Worm (Caenorhabditis elegans) whole organism, L1 larva: ENCODE measurements around the gene Y54F10AR.2.

Experiments
- C16A3.4 ChIP-seq: fragments of 150-350 bp; optimal IDR thresholded peaks from 2 replicates; lab custom pipeline; 2014; ENCODE audit warnings: missing biosample characterization, missing genetic modification characterization
- F16B12.6 ChIP-seq: fragments of 150-350 bp; optimal IDR thresholded peaks from 2 replicates; lab custom pipeline; 2014; ENCODE audit warnings: missing biosample characterization, missing genetic modification characterization
- Y116A8C.19 ChIP-seq: sonication (generic microtip); optimal IDR thresholded peaks from 2 replicates; lab custom pipeline; 2016; ENCODE audit warnings: missing compliant biosample characterization, missing genetic modification characterization, borderline replicate concordance
- aha-1 ChIP-seq: fragments of 150-350 bp; optimal IDR thresholded peaks from 2 replicates; lab custom pipeline; 2014; ENCODE audit warnings: missing biosample characterization, missing genetic modification characterization
- alr-1 ChIP-seq: fragments of 200-800 bp; sonication (Bioruptor generic); optimal IDR thresholded peaks from 2 replicates; lab custom pipeline; 2018; ENCODE audit warnings: borderline replicate concordance, mild to moderate bottlenecking, missing genetic modification characterization, missing compliant biosample characterization
- aly-2 ChIP-seq: fragments of 150-350 bp; optimal IDR thresholded peaks from 2 replicates; lab custom pipeline; 2014; ENCODE audit warnings: missing biosample characterization, missing genetic modification characterization
- ama-1 ChIP-seq: fragments of 150-350 bp; optimal IDR thresholded peaks from 2 replicates; lab custom pipeline; 2014
- blmp-1 ChIP-seq: fragments of 150-350 bp; optimal IDR thresholded peaks from 2 replicates; lab custom pipeline; 2014; ENCODE audit warnings: missing biosample characterization, missing genetic modification characterization
- ceh-8 ChIP-seq: fragments of 200-800 bp; sonication (Bioruptor generic); optimal IDR thresholded peaks from 2 replicates; lab custom pipeline; 2018; ENCODE audit warnings: mild to moderate bottlenecking, missing genetic modification characterization, moderate library complexity, missing compliant biosample characterization
- ceh-90 ChIP-seq: sonication (generic microtip); optimal IDR thresholded peaks from 2 replicates; lab custom pipeline; 2016; ENCODE audit warnings: missing genetic modification characterization, missing compliant biosample characterization
- dpl-1 ChIP-seq, 3 experiments: fragments of 150-350 bp in 2 of 3; sonication (generic microtip) in 1 of 3; optimal IDR thresholded peaks; 2 replicates each; lab custom pipeline; 2014 to 2017; ENCODE audit warnings: missing biosample characterization in 3 of 3, missing genetic modification characterization in 3 of 3, missing genetic modification reagents in 3 of 3
- efl-3 ChIP-seq: fragments of 200-800 bp; sonication (Bioruptor generic); optimal IDR thresholded peaks from 2 replicates; lab custom pipeline; 2018; ENCODE audit warnings: mild to moderate bottlenecking, missing genetic modification characterization, missing compliant biosample characterization
- egl-13 ChIP-seq: sonication (generic microtip); optimal IDR thresholded peaks from 2 replicates; lab custom pipeline; 2016; ENCODE audit warnings: missing genotype, missing genetic modification reagents, missing genetic modification characterization, missing compliant biosample characterization
- egl-27 ChIP-seq, 2 experiments: fragments of 150-350 bp in 1 of 2; sonication (generic microtip); optimal IDR thresholded peaks; 3 replicates each; lab custom pipeline; 2017 to 2018; ENCODE audit warnings: missing biosample characterization in 2 of 2, missing genetic modification characterization in 2 of 2, missing genetic modification reagents in 2 of 2
- elt-2 ChIP-seq: sonication (generic microtip); optimal IDR thresholded peaks from 2 replicates; lab custom pipeline; 2016; ENCODE audit warnings: missing genetic modification characterization, mild to moderate bottlenecking, inconsistent platforms, missing compliant biosample characterization, missing genetic modification reagents
- elt-3 ChIP-seq, 6 experiments: fragments of 150-350 bp in 1 of 6; sonication (generic microtip); optimal IDR thresholded peaks; 2 replicates each; lab custom pipeline; 2017 to 2018; ENCODE audit warnings: missing biosample characterization in 6 of 6, missing genetic modification characterization in 6 of 6, inconsistent platforms in 1 of 6
- ets-5 ChIP-seq: fragments of 200-800 bp; sonication (Bioruptor generic); IDR thresholded peaks from 2 replicates; pipeline ENCODE4 v1.3.6; 2022; ENCODE audit warnings: missing genetic modification characterization, missing compliant biosample characterization
- fkh-8 ChIP-seq: sonication (generic microtip); optimal IDR thresholded peaks from 2 replicates; lab custom pipeline; 2016; ENCODE audit warnings: mild to moderate bottlenecking, missing genetic modification characterization, missing compliant biosample characterization
- hlh-17 ChIP-seq: fragments of 200-800 bp; sonication (Bioruptor generic); optimal IDR thresholded peaks from 2 replicates; lab custom pipeline; 2018; ENCODE audit warnings: missing genetic modification characterization, mild to moderate bottlenecking, missing compliant biosample characterization, moderate library complexity, borderline replicate concordance
- hlh-4 ChIP-seq: sonication (generic microtip); optimal IDR thresholded peaks from 2 replicates; lab custom pipeline; 2016; ENCODE audit warnings: mild to moderate bottlenecking, missing genetic modification characterization, missing compliant biosample characterization
- hpl-2 ChIP-seq: fragments of 150-350 bp; optimal IDR thresholded peaks from 2 replicates; lab custom pipeline; 2014; ENCODE audit warnings: missing biosample characterization, missing genetic modification reagents, missing genetic modification characterization
- irx-1 ChIP-seq: sonication (generic microtip); optimal IDR thresholded peaks from 2 replicates; lab custom pipeline; 2016; ENCODE audit warnings: missing genetic modification characterization, missing compliant biosample characterization
- jun-1 ChIP-seq: fragments of 150-350 bp; optimal IDR thresholded peaks from 2 replicates; lab custom pipeline; 2014; ENCODE audit warnings: missing biosample characterization, missing genetic modification reagents, missing genetic modification characterization
- lin-13 ChIP-seq: fragments of 150-350 bp; optimal IDR thresholded peaks from 2 replicates; lab custom pipeline; 2014; ENCODE audit warnings: missing biosample characterization, missing genetic modification reagents, missing genetic modification characterization
- lin-15B ChIP-seq: fragments of 150-350 bp; sonication (generic microtip); optimal IDR thresholded peaks from 3 replicates; lab custom pipeline; 2014; ENCODE audit warnings: missing biosample characterization, missing genetic modification characterization
- lin-39 ChIP-seq: fragments of 150-350 bp; optimal IDR thresholded peaks from 2 replicates; lab custom pipeline; 2014; ENCODE audit warnings: missing biosample characterization, missing genetic modification reagents, missing genetic modification characterization
- mdl-1 ChIP-seq, 2 experiments: fragments of 150-350 bp; optimal IDR thresholded peaks; 2 replicates each; lab custom pipeline; 2014 to 2017; ENCODE audit warnings: missing biosample characterization in 2 of 2, missing genetic modification characterization in 2 of 2, inconsistent platforms in 1 of 2
- mef-2 ChIP-seq: fragments of 150-350 bp; optimal IDR thresholded peaks from 2 replicates; lab custom pipeline; 2014; ENCODE audit warnings: missing biosample characterization, missing genetic modification characterization
- nhr-11 ChIP-seq: fragments of 150-350 bp; optimal IDR thresholded peaks from 2 replicates; lab custom pipeline; 2014; ENCODE audit warnings: missing biosample characterization, missing genetic modification characterization
- nhr-12 ChIP-seq: sonication (generic microtip); optimal IDR thresholded peaks from 2 replicates; lab custom pipeline; 2017; ENCODE audit warnings: missing biosample characterization, missing genetic modification characterization
- nhr-19 ChIP-seq: fragments of 200-800 bp; sonication (Bioruptor generic); conservative IDR thresholded peaks from 2 replicates; pipeline ENCODE4 v1.3.6; 2022; ENCODE audit warnings: missing genetic modification characterization, missing compliant biosample characterization
- nhr-20 ChIP-seq: sonication (generic microtip); optimal IDR thresholded peaks from 2 replicates; lab custom pipeline; 2016; ENCODE audit warnings: mild to moderate bottlenecking, missing genetic modification characterization, missing compliant biosample characterization
- nhr-28 ChIP-seq: fragments of 150-350 bp; optimal IDR thresholded peaks from 2 replicates; lab custom pipeline; 2014; ENCODE audit warnings: missing biosample characterization, missing genetic modification characterization
- nhr-47 ChIP-seq: sonication (generic microtip); optimal IDR thresholded peaks from 2 replicates; lab custom pipeline; 2016; ENCODE audit warnings: mild to moderate bottlenecking, missing genetic modification characterization, moderate library complexity, missing compliant biosample characterization
- nhr-71 ChIP-seq: sonication (generic microtip); optimal IDR thresholded peaks from 2 replicates; lab custom pipeline; 2016; ENCODE audit warnings: mild to moderate bottlenecking, missing genetic modification characterization, moderate library complexity, missing compliant biosample characterization
- nhr-76 ChIP-seq: sonication (generic microtip); optimal IDR thresholded peaks from 2 replicates; lab custom pipeline; 2017; ENCODE audit warnings: missing biosample characterization, missing genetic modification characterization
- nhr-77 ChIP-seq: fragments of 150-350 bp; optimal IDR thresholded peaks from 2 replicates; lab custom pipeline; 2014; ENCODE audit warnings: missing biosample characterization, missing genetic modification characterization
- nhr-85 ChIP-seq: sonication (generic microtip); peaks from one replicate; lab custom pipeline; 2016; ENCODE audit warnings: missing genetic modification characterization, inconsistent platforms, missing compliant biosample characterization
- nhr-90 ChIP-seq: sonication (generic microtip); optimal IDR thresholded peaks from 2 replicates; lab custom pipeline; 2016; ENCODE audit warnings: mild to moderate bottlenecking, missing genetic modification characterization, missing compliant biosample characterization; ENCODE audit not compliant: poor library complexity
- pag-3 ChIP-seq: sonication (generic microtip); optimal IDR thresholded peaks from 2 replicates; lab custom pipeline; 2017; ENCODE audit warnings: missing genetic modification characterization, mild to moderate bottlenecking, missing compliant biosample characterization, antibody characterized with exemption, borderline replicate concordance; ENCODE audit not compliant: insufficient read depth
- rnt-1 ChIP-seq: sonication (generic microtip); optimal IDR thresholded peaks from 2 replicates; lab custom pipeline; 2016; ENCODE audit warnings: mild to moderate bottlenecking, missing genetic modification characterization, moderate library complexity, missing compliant biosample characterization
- skn-1 ChIP-seq: fragments of 150-350 bp; optimal IDR thresholded peaks from 2 replicates; lab custom pipeline; 2014; ENCODE audit warnings: missing biosample characterization, missing genetic modification characterization
- snpc-4 ChIP-seq: fragments of 150-350 bp; optimal IDR thresholded peaks from 2 replicates; lab custom pipeline; 2014; ENCODE audit warnings: missing biosample characterization, missing genetic modification characterization
- snu-23 ChIP-seq: sonication (generic microtip); optimal IDR thresholded peaks from 2 replicates; lab custom pipeline; 2016; ENCODE audit warnings: missing genetic modification characterization, missing compliant biosample characterization
- sox-4 ChIP-seq: sonication (generic microtip); optimal IDR thresholded peaks from 2 replicates; lab custom pipeline; 2016; ENCODE audit warnings: missing genetic modification characterization, missing compliant biosample characterization
- sptf-1 ChIP-seq: fragments of 150-350 bp; optimal IDR thresholded peaks from 2 replicates; lab custom pipeline; 2014; ENCODE audit warnings: missing biosample characterization, missing genetic modification characterization
- swsn-7 ChIP-seq: sonication (generic microtip); optimal IDR thresholded peaks from 2 replicates; lab custom pipeline; 2016; ENCODE audit warnings: missing genetic modification characterization, missing compliant biosample characterization
- unc-62 ChIP-seq: fragments of 150-350 bp; optimal IDR thresholded peaks from 2 replicates; lab custom pipeline; 2014; ENCODE audit warnings: missing biosample characterization, missing genetic modification reagents, missing genetic modification characterization
- unc-86 ChIP-seq: sonication (generic microtip); optimal IDR thresholded peaks from 2 replicates; lab custom pipeline; 2016; ENCODE audit warnings: missing genetic modification characterization, missing compliant biosample characterization
- unc-98 ChIP-seq: fragments of 200-800 bp; sonication (Bioruptor generic); IDR thresholded peaks from 2 replicates; pipeline ENCODE4 v1.3.6; 2022; ENCODE audit warnings: missing genetic modification characterization, missing compliant biosample characterization
- vab-15 ChIP-seq: sonication (generic microtip); optimal IDR thresholded peaks from 2 replicates; lab custom pipeline; 2017; ENCODE audit warnings: missing genotype, mild to moderate bottlenecking, missing genetic modification characterization, missing compliant biosample characterization
- xbp-1 ChIP-seq: sonication (generic microtip); optimal IDR thresholded peaks from 2 replicates; lab custom pipeline; 2016; ENCODE audit warnings: missing genetic modification characterization, missing compliant biosample characterization
- zip-4 ChIP-seq: fragments of 200-800 bp; sonication (Bioruptor generic); optimal IDR thresholded peaks from 2 replicates; lab custom pipeline; 2018; ENCODE audit warnings: mild to moderate bottlenecking, missing genetic modification characterization, moderate library complexity, missing compliant biosample characterization
- ztf-4 ChIP-seq: fragments of 150-350 bp; optimal IDR thresholded peaks from 2 replicates; lab custom pipeline; 2014; ENCODE audit warnings: missing biosample characterization, missing genetic modification characterization

Gene Y54F10AR.2

ce11 chrIII:2532716-2533115 is 38.6 kb downstream of the Y54F10AR.2 start (continued):
- TF ChIP-seq C16A3.4 (tag; lab: Kevin White, UChicago) = no peak
- peak; percentile 79 for TF ChIP-seq egl-13 (tag; lab: Kevin White, UChicago)
- TF ChIP-seq elt-3 (tag; optimal IDR thresholded peaks at IDR 0.05; lab: Kevin White, UChicago) = no peak
- no peak for TF ChIP-seq skn-1 (tag; lab: Kevin White, UChicago)
- TF ChIP-seq nhr-20 = no peak
- no peak for TF ChIP-seq nhr-12 (tag; lab: Kevin White, UChicago)
- no peak for TF ChIP-seq alr-1 (tag; lab: Kevin White, UChicago)
- TF ChIP-seq irx-1 (tag; lab: Kevin White, UChicago) = no peak
- no peak for TF ChIP-seq ets-5 (GFP tag; lab: Robert Waterston, UW)
- TF ChIP-seq mdl-1 (tag; optimal IDR thresholded peaks at IDR 0.05; lab: Kevin White, UChicago) = peak in 1 of 2 experiments; percentile 37
- no peak for TF ChIP-seq efl-3 (GFP tag; lab: Kevin White, UChicago)
- no peak for TF ChIP-seq nhr-28
- TF ChIP-seq xbp-1 = peak; percentile 15
- TF ChIP-seq ztf-4 (tag; lab: Kevin White, UChicago) = no peak
- TF ChIP-seq lin-39 (tag; lab: Kevin White, UChicago) = no peak
- TF ChIP-seq elt-2 (tag; lab: Kevin White, UChicago) = no peak
- TF ChIP-seq nhr-90 (tag; lab: Kevin White, UChicago) = no peak
- no peak for TF ChIP-seq Y116A8C.19 (tag; lab: Kevin White, UChicago)
- TF ChIP-seq unc-98 (GFP tag; lab: Robert Waterston, UW) = no peak
- TF ChIP-seq dpl-1 (GFP tag; optimal IDR thresholded peaks at IDR 0.05; lab: Kevin White, UChicago) = peak in 1 of 3 experiments; percentile 28
- TF ChIP-seq nhr-76 = no peak
- no peak for TF ChIP-seq nhr-11 (tag; lab: Kevin White, UChicago)
- TF ChIP-seq ama-1 (lab: Kevin White, UChicago) = no peak
- peak; percentile 56 for TF ChIP-seq swsn-7 (tag; lab: Kevin White, UChicago)
- no peak for TF ChIP-seq unc-62 (GFP tag; lab: Kevin White, UChicago)
- no peak for TF ChIP-seq F16B12.6 (tag; lab: Kevin White, UChicago)
- no peak for TF ChIP-seq blmp-1
- TF ChIP-seq nhr-77 = no peak
- TF ChIP-seq lin-15B = no peak
- peak; percentile 52 for TF ChIP-seq snu-23 (GFP tag; lab: Kevin White, UChicago)
- no peak for TF ChIP-seq pag-3 (tag; lab: Kevin White, UChicago)
- TF ChIP-seq hlh-4 (tag; lab: Kevin White, UChicago) = no peak
- no peak for TF ChIP-seq sox-4 (tag; lab: Kevin White, UChicago)
- TF ChIP-seq sptf-1 = no peak
- TF ChIP-seq unc-86 (tag; lab: Kevin White, UChicago) = peak; percentile 81
- peak; percentile 73 for TF ChIP-seq nhr-47 (tag; lab: Kevin White, UChicago)
- peak; percentile 38 for TF ChIP-seq jun-1 (tag; lab: Kevin White, UChicago)
- no peak for TF ChIP-seq mef-2 (tag; lab: Kevin White, UChicago)
- no peak for TF ChIP-seq ceh-8 (GFP tag; lab: Kevin White, UChicago)
- TF ChIP-seq fkh-8 (tag; lab: Kevin White, UChicago) = peak; percentile 82
- TF ChIP-seq snpc-4 (tag; lab: Kevin White, UChicago) = peak; percentile 19
- no peak for TF ChIP-seq nhr-19
- no peak for TF ChIP-seq aly-2 (tag; lab: Kevin White, UChicago)
- TF ChIP-seq hpl-2 (GFP tag; lab: Kevin White, UChicago) = no peak

ce11 chrIII:2530313-2530712 is 41.0 kb downstream of the Y54F10AR.2 start, which contains the start of gene cone-1:
Gene cone-1, plus strand, starts transcription at chrIII:2530613.
- no peak for TF ChIP-seq lin-13 (GFP tag; lab: Kevin White, UChicago)
- no peak for TF ChIP-seq vab-15 (tag; lab: Kevin White, UChicago)
- no peak for TF ChIP-seq pag-3 (tag; lab: Kevin White, UChicago)
- TF ChIP-seq zip-4 (GFP tag; lab: Kevin White, UChicago) = no peak
- no peak for TF ChIP-seq sox-4 (tag; lab: Kevin White, UChicago)
- TF ChIP-seq egl-27 (tag; optimal IDR thresholded peaks at IDR 0.05; lab: Kevin White, UChicago) = no peak
- TF ChIP-seq nhr-71 (tag; lab: Kevin White, UChicago) = no peak
- no peak for TF ChIP-seq nhr-19
- TF ChIP-seq xbp-1 = no peak
- TF ChIP-seq aha-1 (tag; lab: Kevin White, UChicago) = no peak
- TF ChIP-seq rnt-1 = no peak
- no peak for TF ChIP-seq nhr-90 (tag; lab: Kevin White, UChicago)
- no peak for TF ChIP-seq ceh-90 (tag; lab: Kevin White, UChicago)
- no peak for TF ChIP-seq hlh-17
- no peak for TF ChIP-seq irx-1 (tag; lab: Kevin White, UChicago)
- TF ChIP-seq nhr-85 (tag; lab: Kevin White, UChicago) = no peak
